Worm (Caenorhabditis elegans) whole organism, L2 larva: ENCODE results near the gene rps-5.

Source experiments
- egl-27 ChIP-seq: sonication (generic microtip); optimal IDR thresholded peaks from 3 replicates; lab custom pipeline; 2017; ENCODE audit warnings: missing biosample characterization, missing genetic modification reagents, missing genetic modification characterization
- unc-39 ChIP-seq: fragments of 150-350 bp; optimal IDR thresholded peaks from 2 replicates; lab custom pipeline; 2014; ENCODE audit warnings: missing biosample characterization, missing genetic modification characterization

- TF ChIP-seq egl-27 (tag; lab: Kevin White, UChicago): no peak
- TF ChIP-seq unc-39: no peak
Measured at ce11 chrIV:11130774-11131173, 19.9 kb upstream of the rps-5 start.
